Worm (Caenorhabditis elegans): ENCODE measurements around the gene drl-1.

Gene drl-1

DNA sequence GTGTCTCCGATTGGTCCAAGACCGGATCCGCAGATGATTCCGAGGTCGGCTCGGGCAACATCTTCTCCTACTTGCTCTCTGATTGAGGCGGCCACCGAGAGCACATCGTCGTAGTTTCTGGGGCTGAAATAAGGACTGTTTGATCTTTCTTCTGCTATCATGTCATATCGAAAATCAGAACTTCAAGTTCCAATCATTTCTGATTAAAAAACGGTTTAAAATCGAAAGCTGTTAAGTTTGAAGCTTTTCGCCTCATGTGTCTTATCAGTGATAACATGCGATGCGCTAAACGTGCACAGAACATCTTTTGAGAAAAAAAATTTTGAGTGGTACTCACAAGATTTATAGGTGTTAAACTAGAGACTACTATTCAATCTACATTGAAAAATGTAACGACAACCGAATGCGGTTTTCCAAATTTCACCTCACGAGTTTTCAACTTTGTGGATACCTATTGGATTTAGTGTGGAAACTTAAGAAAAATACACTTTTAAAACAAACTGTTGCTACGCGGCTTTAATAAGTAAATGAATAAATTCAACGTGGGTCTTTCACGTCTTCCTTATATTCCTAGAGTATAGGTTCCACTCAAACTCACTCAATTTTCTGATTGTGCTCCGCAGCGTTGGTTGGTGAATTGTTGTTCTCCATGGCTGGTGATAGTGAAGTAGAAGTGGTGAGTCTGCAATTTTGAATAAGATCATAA lies 30.7 kb upstream of the drl-1 start:
- TF ChIP-seq syd-9 (tag; optimal IDR thresholded peaks at IDR 0.05): no peak
- TF ChIP-seq C08G9.2 (tag; optimal IDR thresholded peaks at IDR 0.05): no peak
- TF ChIP-seq npax-4 (tag; optimal IDR thresholded peaks at IDR 0.05): no peak
- no peak for TF ChIP-seq madf-2 (tag; optimal IDR thresholded peaks at IDR 0.05)
- TF ChIP-seq ceh-9 (tag; optimal IDR thresholded peaks at IDR 0.05): no peak
- no peak for TF ChIP-seq Y22D7AL.16 (tag; optimal IDR thresholded peaks at IDR 0.05)

- TF ChIP-seq nfya-1 (tag; optimal IDR thresholded peaks at IDR 0.05) (no peak), lim-6 (tag; optimal IDR thresholded peaks at IDR 0.05) (no peak), madf-2 (tag; optimal IDR thresholded peaks at IDR 0.05) (no peak), ahr-1 (tag; optimal IDR thresholded peaks at IDR 0.05) (no peak), ztf-16 (tag; optimal IDR thresholded peaks at IDR 0.05) (no peak), C38D4.7 (GFP tag; optimal IDR thresholded peaks at IDR 0.05) (no peak)
These were observed 30.1 kb upstream of the drl-1 start for ce11 chrIV:294737-295136.

ce11 chrIV:295734-296201 lies 29.1 kb upstream of the drl-1 start:
- TF ChIP-seq lim-6 (tag; optimal IDR thresholded peaks at IDR 0.05) (no peak), elt-2 (tag; optimal IDR thresholded peaks at IDR 0.05) (peak; percentile 80)

DNA sequence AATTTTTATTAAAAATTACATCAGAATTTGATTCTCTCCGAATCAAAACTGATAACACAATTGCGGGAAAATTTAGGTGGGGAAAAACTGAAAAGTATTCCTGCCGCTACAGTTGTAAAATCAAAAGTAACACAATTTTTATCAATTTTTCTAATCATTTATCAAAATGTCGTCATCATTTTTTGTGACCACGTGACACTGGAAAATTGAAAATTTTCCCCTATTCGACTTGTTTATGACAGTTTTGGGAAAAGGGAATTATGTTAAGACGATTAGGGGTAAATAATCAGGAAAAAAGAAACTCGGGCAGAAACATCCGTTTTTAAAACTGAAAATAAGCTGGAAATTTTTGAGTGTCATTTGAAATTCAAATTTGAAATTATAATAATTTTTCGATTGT lies 28.0 kb upstream of the drl-1 start:
- TF ChIP-seq lim-6 (tag; optimal IDR thresholded peaks at IDR 0.05) (no peak), elt-2 (tag; optimal IDR thresholded peaks at IDR 0.05) (peak; percentile 20)

- no peak for TF ChIP-seq sdc-2 (tag; optimal IDR thresholded peaks at IDR 0.05)
These were observed 26.7 kb upstream of the drl-1 start, which contains the start of gene pnp-1 for ce11 chrIV:298204-298603. TSS of gene pnp-1 (minus strand) at chrIV:298304.

DNA sequence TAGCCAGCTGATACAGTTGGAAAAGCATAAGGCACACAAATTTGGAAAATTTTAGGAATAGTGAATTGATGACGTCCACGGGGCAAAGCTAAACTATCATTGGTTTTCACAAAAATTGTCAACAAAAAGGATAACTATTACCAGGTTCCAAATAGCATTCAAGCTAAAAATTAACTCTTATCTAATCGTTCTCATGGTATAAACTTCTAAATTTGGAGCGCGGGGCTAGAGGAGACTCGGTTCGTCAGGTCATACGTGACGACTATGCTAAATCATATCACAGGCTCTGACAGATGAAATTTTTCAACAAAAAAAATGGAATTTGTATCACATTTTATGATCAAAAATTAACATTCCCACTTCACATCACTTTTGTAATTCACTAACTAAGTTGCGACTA lies 25.7 kb upstream of the drl-1 start:
- TF ChIP-seq nfya-1 (tag; optimal IDR thresholded peaks at IDR 0.05): no peak
- no peak for TF ChIP-seq unc-86 (tag; optimal IDR thresholded peaks at IDR 0.05)
- no peak for TF ChIP-seq elt-4 (tag; optimal IDR thresholded peaks at IDR 0.05)
- no peak for TF ChIP-seq madf-2 (tag; optimal IDR thresholded peaks at IDR 0.05)
- no peak for TF ChIP-seq syd-9 (tag; optimal IDR thresholded peaks at IDR 0.05)
- TF ChIP-seq ceh-34 (tag; optimal IDR thresholded peaks at IDR 0.05): no peak
- no peak for TF ChIP-seq sox-2 (GFP tag; IDR thresholded peaks at IDR 0.05)
- TF ChIP-seq hlh-30 (tag; optimal IDR thresholded peaks at IDR 0.05; ENCODE audit: insufficient read depth): no peak
- TF ChIP-seq dve-1 (tag; optimal IDR thresholded peaks at IDR 0.05): no peak
- TF ChIP-seq ceh-24 (tag; optimal IDR thresholded peaks at IDR 0.05): no peak
- no peak for TF ChIP-seq ceh-19 (GFP tag; optimal IDR thresholded peaks at IDR 0.05)

DNA sequence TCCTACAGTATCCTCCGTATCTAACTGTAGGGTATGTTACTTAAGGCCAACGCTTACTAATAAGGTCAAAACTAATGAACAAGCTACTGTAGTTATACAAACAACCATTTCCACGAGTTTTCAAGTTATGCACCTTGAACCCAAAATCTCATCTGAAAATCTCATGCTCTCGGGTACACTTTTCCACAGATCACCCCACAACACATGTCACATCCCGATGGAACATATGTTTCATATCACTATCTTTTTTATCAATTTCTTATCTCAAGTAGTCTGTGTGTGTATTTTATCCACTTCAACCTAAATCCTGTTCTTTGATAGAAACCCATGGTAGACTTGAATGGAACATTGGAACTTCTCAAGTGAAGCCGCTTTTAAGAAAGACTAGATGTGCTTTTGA lies 24.6 kb upstream of the drl-1 start:
- no peak for TF ChIP-seq Y22D7AL.16 (tag; optimal IDR thresholded peaks at IDR 0.05)

DNA sequence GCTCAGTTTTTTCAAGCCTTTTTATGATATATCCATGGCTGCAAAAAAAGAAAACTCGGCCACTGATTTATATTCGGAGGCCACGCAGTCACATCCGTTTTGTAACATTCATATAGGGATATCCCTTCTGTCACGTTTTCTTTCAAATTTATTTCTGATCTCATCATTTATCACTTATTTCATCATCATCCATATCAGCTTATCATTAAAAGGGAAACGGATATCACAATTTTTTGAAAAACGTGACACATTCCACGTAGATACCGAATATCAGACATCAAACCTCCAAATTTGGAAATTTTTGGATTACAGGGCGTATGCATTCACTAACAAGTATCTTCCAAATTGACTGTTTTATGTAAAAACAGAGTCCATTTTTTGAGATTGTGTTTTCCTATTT lies 22.1 kb upstream of the drl-1 start:
- TF ChIP-seq elt-4 (tag; optimal IDR thresholded peaks at IDR 0.05) (no peak), ahr-1 (tag; optimal IDR thresholded peaks at IDR 0.05) (no peak), nhr-232 (tag; optimal IDR thresholded peaks at IDR 0.05) (no peak), gmeb-2 (tag; optimal IDR thresholded peaks at IDR 0.05) (no peak), fax-1 (tag; optimal IDR thresholded peaks at IDR 0.05) (no peak), K09A11.1 (tag; optimal IDR thresholded peaks at IDR 0.05; ENCODE audit: insufficient read depth) (no peak), pros-1 (tag; optimal IDR thresholded peaks at IDR 0.05) (no peak), hlh-30 (tag; optimal IDR thresholded peaks at IDR 0.05; ENCODE audit: insufficient read depth) (no peak), hlh-15 (tag; optimal IDR thresholded peaks at IDR 0.05) (no peak), fkh-10 (GFP tag; optimal IDR thresholded peaks at IDR 0.05) (no peak), elt-2 (tag; optimal IDR thresholded peaks at IDR 0.05) (no peak), syd-9 (tag; optimal IDR thresholded peaks at IDR 0.05) (no peak)
